Worm (Caenorhabditis elegans): ENCODE measurements around the gene C10A4.6.

DNA sequence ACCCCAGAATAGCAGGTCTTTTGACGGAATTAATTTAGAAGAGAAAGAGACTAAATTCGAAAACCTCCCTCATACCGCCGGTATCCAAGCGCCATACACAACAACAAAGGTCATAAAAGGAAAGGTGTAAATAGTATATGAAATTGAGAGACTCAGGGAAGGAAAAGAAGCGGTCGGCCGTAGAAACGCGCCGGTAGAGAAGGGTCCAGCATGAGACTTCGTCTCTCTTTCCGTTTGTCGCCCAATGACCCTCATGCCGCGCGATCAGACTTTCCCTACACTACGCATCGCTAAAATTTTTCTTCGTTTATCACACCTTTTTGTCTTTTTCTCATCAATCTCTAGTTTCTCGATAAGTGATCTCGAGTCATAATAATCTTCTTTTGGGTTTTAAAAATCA, 40.1 kb downstream of the C10A4.6 start:
- TF ChIP-seq ceh-16 (tag; optimal IDR thresholded peaks at IDR 0.05) (no peak), ceh-82 (tag; optimal IDR thresholded peaks at IDR 0.05) (no peak), hmg-11 (tag; optimal IDR thresholded peaks at IDR 0.05) (peak; percentile 31), unc-39 (tag; optimal IDR thresholded peaks at IDR 0.05) (no peak), ztf-11 (tag; optimal IDR thresholded peaks at IDR 0.05) (no peak), nhr-28 (tag; optimal IDR thresholded peaks at IDR 0.05) (no peak)

Measured in whole organism, L3 larva.